Worm (Caenorhabditis elegans): Measurements from ENCODE around the gene srsx-32.
A peak's percentile ranks its signal among the peaks of the same experiment; 100 is the strongest.

srsx-32 gene

ce11 chrV:6991771-6992170 is 25.4 kb upstream of the srsx-32 start, which contains the start of gene nhr-162:
Gene nhr-162, minus strand, starts transcription at chrV:6991871.
- TF ChIP-seq mdt-29 (GFP tag; IDR thresholded peaks at IDR 0.05) (no peak), zip-2 (tag; optimal IDR thresholded peaks at IDR 0.05) (no peak), ces-1 (GFP tag; optimal IDR thresholded peaks at IDR 0.05) (no peak), lsy-2 (tag; optimal IDR thresholded peaks at IDR 0.05) (no peak), nhr-77 (tag; optimal IDR thresholded peaks at IDR 0.05) (no peak), dmd-8 (GFP tag; IDR thresholded peaks at IDR 0.05) (no peak), spr-1 (tag; optimal IDR thresholded peaks at IDR 0.05) (no peak), pqm-1 (tag; optimal IDR thresholded peaks at IDR 0.05) (no peak), ceh-28 (tag; optimal IDR thresholded peaks at IDR 0.05) (no peak), nhr-111 (GFP tag; optimal IDR thresholded peaks at IDR 0.05) (no peak), nhr-10 (tag; optimal IDR thresholded peaks at IDR 0.05) (no peak), D1046.2 (GFP tag; IDR thresholded peaks at IDR 0.05) (no peak), Y105C5A.15 (GFP tag; IDR thresholded peaks at IDR 0.05) (no peak), ztf-7 (tag; optimal IDR thresholded peaks at IDR 0.05) (no peak), cey-2 (tag; optimal IDR thresholded peaks at IDR 0.05; ENCODE audit: borderline replicate concordance, insufficient read depth) (no peak)

- TF ChIP-seq dve-1 (tag; optimal IDR thresholded peaks at IDR 0.05; ENCODE audit: insufficient read depth): peak; percentile 77
- no peak for TF ChIP-seq ceh-28 (tag; optimal IDR thresholded peaks at IDR 0.05)
- no peak for TF ChIP-seq zip-2 (tag; optimal IDR thresholded peaks at IDR 0.05)
- TF ChIP-seq cey-2 (tag; optimal IDR thresholded peaks at IDR 0.05; ENCODE audit: borderline replicate concordance, insufficient read depth): peak; percentile 79
- TF ChIP-seq ztf-7 (tag; optimal IDR thresholded peaks at IDR 0.05): peak; percentile 3
- TF ChIP-seq nhr-237 (tag; optimal IDR thresholded peaks at IDR 0.05): no peak
- TF ChIP-seq php-3 (GFP tag; IDR thresholded peaks at IDR 0.05): no peak
- TF ChIP-seq arid-1 (GFP tag; conservative IDR thresholded peaks at IDR 0.05): no peak
- no peak for TF ChIP-seq egl-27 (tag; optimal IDR thresholded peaks at IDR 0.05)
- TF ChIP-seq fos-1 (tag; optimal IDR thresholded peaks at IDR 0.05): no peak
- no peak for TF ChIP-seq attf-4 (tag; optimal IDR thresholded peaks at IDR 0.05)
- TF ChIP-seq ceh-20 (GFP tag; IDR thresholded peaks at IDR 0.05): no peak
- no peak for TF ChIP-seq zip-11 (GFP tag; IDR thresholded peaks at IDR 0.05)
- peak; percentile 17 for TF ChIP-seq dpl-1 (GFP tag; optimal IDR thresholded peaks at IDR 0.05)
- no peak for TF ChIP-seq lir-3 (tag; optimal IDR thresholded peaks at IDR 0.05)
- no peak for TF ChIP-seq daf-16 (GFP tag; optimal IDR thresholded peaks at IDR 0.05)
- TF ChIP-seq daf-16 (tag; optimal IDR thresholded peaks at IDR 0.05): peak; percentile 27
- TF ChIP-seq tag-97 (GFP tag; IDR thresholded peaks at IDR 0.05): no peak
- no peak for TF ChIP-seq D1046.2 (GFP tag; IDR thresholded peaks at IDR 0.05)
- no peak for TF ChIP-seq nhr-102 (tag; optimal IDR thresholded peaks at IDR 0.05)
- no peak for TF ChIP-seq set-16 (GFP tag; IDR thresholded peaks at IDR 0.05)
- no peak for TF ChIP-seq lin-38 (GFP tag; IDR thresholded peaks at IDR 0.05)
- no peak for TF ChIP-seq aha-1 (tag)
- no peak for TF ChIP-seq madf-9 (GFP tag; conservative IDR thresholded peaks at IDR 0.05)
- no peak for TF ChIP-seq nhr-77 (tag; optimal IDR thresholded peaks at IDR 0.05)
- no peak for TF ChIP-seq egl-43 (GFP tag; IDR thresholded peaks at IDR 0.05)
- no peak for TF ChIP-seq F26F4.8 (GFP tag; conservative IDR thresholded peaks at IDR 0.05)
- TF ChIP-seq unc-130 (GFP tag; optimal IDR thresholded peaks at IDR 0.05): no peak
- TF ChIP-seq dmd-6 (GFP tag; IDR thresholded peaks at IDR 0.05): peak; percentile 93
- TF ChIP-seq pqm-1 (tag; optimal IDR thresholded peaks at IDR 0.05): peak; percentile 5
- peak; percentile 18 for TF ChIP-seq mes-2 (tag; optimal IDR thresholded peaks at IDR 0.05; ENCODE audit: poor library complexity, severe bottlenecking)
- TF ChIP-seq ceh-82 (tag; optimal IDR thresholded peaks at IDR 0.05): no peak
- no peak for TF ChIP-seq Y5F2A.4 (GFP tag; optimal IDR thresholded peaks at IDR 0.05)
- peak in 1 of 2 experiments; percentile 49 for TF ChIP-seq hif-1 (tag; optimal IDR thresholded peaks at IDR 0.05)
- TF ChIP-seq nhr-41 (GFP tag; IDR thresholded peaks at IDR 0.05): no peak
- TF ChIP-seq saeg-2 (GFP tag; IDR thresholded peaks at IDR 0.05): no peak
- no peak for TF ChIP-seq dmd-9 (GFP tag; IDR thresholded peaks at IDR 0.05)
- TF ChIP-seq lim-7 (GFP tag; IDR thresholded peaks at IDR 0.05): no peak
- peak; percentile 80 for TF ChIP-seq nhr-10 (tag; optimal IDR thresholded peaks at IDR 0.05)
- TF ChIP-seq ceh-44 (GFP tag; IDR thresholded peaks at IDR 0.05): no peak
- no peak for TF ChIP-seq aly-2 (tag; optimal IDR thresholded peaks at IDR 0.05)
- no peak for TF ChIP-seq F49E8.2 (tag; optimal IDR thresholded peaks at IDR 0.05; ENCODE audit: borderline replicate concordance)
- TF ChIP-seq nhr-111 (GFP tag; optimal IDR thresholded peaks at IDR 0.05): no peak
Measured at ce11 chrV:6993999-6994398, 23.2 kb upstream of the srsx-32 start.
